Fruit fly (Drosophila melanogaster) whole organism, prepupa: ENCODE measurements around the gene Mondo.

ENCODE experiments used
- Blimp-1 ChIP-seq: fragments of 200-800 bp; sonication (Bioruptor generic); optimal IDR thresholded peaks from 3 replicates; lab custom pipeline; 2017; ENCODE audit warnings: missing biosample characterization, missing genetic modification characterization, mild to moderate bottlenecking, moderate library complexity, missing genetic modification reagents
- CG11762 ChIP-seq: fragments of 200-800 bp; sonication (Bioruptor generic); optimal IDR thresholded peaks from 3 replicates; lab custom pipeline; 2016; ENCODE audit warnings: missing biosample characterization, missing genetic modification characterization; ENCODE audit not compliant: insufficient read depth
- CG15336 ChIP-seq: fragments of 200-800 bp; sonication (Bioruptor generic); IDR thresholded peaks from 2 replicates; pipeline ENCODE4 v1.3.6; 2022; ENCODE audit warnings: missing biosample characterization, missing genetic modification characterization
- CG1621 ChIP-seq: fragments of 200-800 bp; sonication (Bioruptor generic); optimal IDR thresholded peaks from 3 replicates; lab custom pipeline; 2018; ENCODE audit warnings: missing biosample characterization, mild to moderate bottlenecking, missing genetic modification characterization
- CG3032 ChIP-seq: fragments of 200-800 bp; optimal IDR thresholded peaks from 2 replicates; lab custom pipeline; 2019; ENCODE audit warnings: missing biosample characterization, mild to moderate bottlenecking, missing genetic modification characterization, moderate library complexity
- CG31627 ChIP-seq: fragments of 200-800 bp; sonication (Bioruptor generic); optimal IDR thresholded peaks from 3 replicates; lab custom pipeline; 2016; ENCODE audit warnings: missing biosample characterization, missing genetic modification characterization
- CG34406 ChIP-seq: fragments of 200-800 bp; sonication (Bioruptor generic); optimal IDR thresholded peaks from 3 replicates; lab custom pipeline; 2016; ENCODE audit warnings: missing biosample characterization, missing genetic modification characterization
- CG6163 ChIP-seq: fragments of 200-800 bp; sonication (Bioruptor generic); IDR thresholded peaks from 3 replicates; pipeline ENCODE4 v1.3.6; 2022; ENCODE audit warnings: missing biosample characterization, missing genetic modification characterization
- CG6276 ChIP-seq: fragments of 200-800 bp; sonication (Bioruptor generic); optimal IDR thresholded peaks from 2 replicates; lab custom pipeline; 2017; ENCODE audit warnings: missing biosample characterization, mild to moderate bottlenecking, missing genetic modification characterization
- CG6808 ChIP-seq: fragments of 200-800 bp; sonication (Bioruptor generic); optimal IDR thresholded peaks from 3 replicates; lab custom pipeline; 2017; ENCODE audit warnings: missing biosample characterization, missing genetic modification characterization, mild to moderate bottlenecking, moderate library complexity, missing genetic modification reagents
- CG6854 ChIP-seq: fragments of 200-800 bp; sonication (Bioruptor generic); optimal IDR thresholded peaks from 2 replicates; lab custom pipeline; 2017; ENCODE audit warnings: missing biosample characterization, mild to moderate bottlenecking, missing genetic modification characterization
- CG7368 ChIP-seq: fragments of 200-800 bp; sonication (Bioruptor generic); optimal IDR thresholded peaks from 3 replicates; lab custom pipeline; 2016; ENCODE audit warnings: missing biosample characterization, missing genetic modification characterization
- CG8119 ChIP-seq: fragments of 200-800 bp; sonication (Bioruptor generic); IDR thresholded peaks from 3 replicates; pipeline ENCODE4 v1.3.6; 2022; ENCODE audit warnings: missing biosample characterization, missing genetic modification characterization
- CG8632 ChIP-seq: fragments of 200-800 bp; sonication (Bioruptor generic); optimal IDR thresholded peaks from 3 replicates; lab custom pipeline; 2016; ENCODE audit warnings: missing biosample characterization, missing genetic modification characterization
- CG9139 ChIP-seq: fragments of 200-800 bp; sonication (Bioruptor generic); optimal IDR thresholded peaks from 3 replicates; lab custom pipeline; 2017; ENCODE audit warnings: missing biosample characterization, mild to moderate bottlenecking, missing genetic modification characterization
- Eip75B ChIP-seq: fragments of 200-800 bp; sonication (Bioruptor generic); optimal IDR thresholded peaks from 3 replicates; lab custom pipeline; 2016; ENCODE audit warnings: missing biosample characterization, missing genetic modification characterization
- Eip78C ChIP-seq: fragments of 200-800 bp; sonication (Bioruptor generic); peaks from one replicate; lab custom pipeline; 2016; ENCODE audit warnings: missing biosample characterization, missing genetic modification characterization
- Eip93F ChIP-seq: fragments of 200-800 bp; sonication (Bioruptor generic); optimal IDR thresholded peaks from 2 replicates; lab custom pipeline; 2016; ENCODE audit warnings: missing biosample characterization, mild to moderate bottlenecking, missing genetic modification characterization
- Ets21C ChIP-seq: fragments of 200-800 bp; sonication (Bioruptor generic); optimal IDR thresholded peaks from 3 replicates; lab custom pipeline; 2016; ENCODE audit warnings: missing biosample characterization, missing genetic modification characterization
- Ets96B ChIP-seq: fragments of 200-800 bp; optimal IDR thresholded peaks from 2 replicates; lab custom pipeline; 2019; ENCODE audit warnings: missing biosample characterization, mild to moderate bottlenecking, missing genetic modification characterization, moderate library complexity
- Gug ChIP-seq: fragments of 200-800 bp; sonication (Bioruptor generic); IDR thresholded peaks from 2 replicates; pipeline ENCODE4 v1.3.6; 2022; ENCODE audit warnings: missing biosample characterization, missing genetic modification characterization
- Hr38 ChIP-seq: sonication (Bioruptor generic); optimal IDR thresholded peaks from 2 replicates; lab custom pipeline; 2016; ENCODE audit warnings: missing biosample characterization, missing genetic modification characterization
- Hr39 ChIP-seq: fragments of 200-800 bp; sonication (Bioruptor generic); optimal IDR thresholded peaks from 2 replicates; lab custom pipeline; 2016; ENCODE audit warnings: missing biosample characterization, missing genetic modification characterization
- Lpt ChIP-seq: fragments of 200-800 bp; sonication (Bioruptor generic); optimal IDR thresholded peaks from 3 replicates; lab custom pipeline; 2016; ENCODE audit warnings: missing biosample characterization, missing genetic modification characterization
- Met ChIP-seq: fragments of 200-800 bp; sonication (Bioruptor generic); optimal IDR thresholded peaks from 3 replicates; lab custom pipeline; 2016; ENCODE audit warnings: missing biosample characterization, missing genetic modification characterization
- OdsH ChIP-seq: fragments of 200-800 bp; sonication (Bioruptor generic); optimal IDR thresholded peaks from 3 replicates; lab custom pipeline; 2016; ENCODE audit warnings: missing biosample characterization, missing genetic modification characterization
- Smox ChIP-seq: fragments of 200-800 bp; sonication (Bioruptor generic); optimal IDR thresholded peaks from 3 replicates; lab custom pipeline; 2016; ENCODE audit warnings: missing biosample characterization, missing genetic modification characterization
- Sox102F ChIP-seq: fragments of 200-800 bp; sonication (Bioruptor generic); optimal IDR thresholded peaks from 2 replicates; lab custom pipeline; 2016; ENCODE audit warnings: missing biosample characterization, mild to moderate bottlenecking, missing genetic modification characterization
- Sox14 ChIP-seq: fragments of 200-800 bp; sonication (Bioruptor generic); optimal IDR thresholded peaks from 3 replicates; lab custom pipeline; 2016; ENCODE audit warnings: missing biosample characterization, missing genetic modification characterization
- achi ChIP-seq: fragments of 200-800 bp; sonication (Bioruptor generic); optimal IDR thresholded peaks from 3 replicates; lab custom pipeline; 2016; ENCODE audit warnings: missing biosample characterization, missing genetic modification characterization
- acj6 ChIP-seq: fragments of 200-800 bp; sonication (Bioruptor generic); optimal IDR thresholded peaks from 3 replicates; lab custom pipeline; 2016; ENCODE audit warnings: missing biosample characterization, missing genetic modification characterization
- cyc ChIP-seq: fragments of 200-800 bp; sonication (Bioruptor generic); optimal IDR thresholded peaks from 3 replicates; lab custom pipeline; 2016; ENCODE audit warnings: missing biosample characterization, missing genetic modification characterization
- eg ChIP-seq: fragments of 200-800 bp; sonication (Bioruptor generic); IDR thresholded peaks from 3 replicates; pipeline ENCODE4 v1.3.6; 2022; ENCODE audit warnings: missing biosample characterization, missing genetic modification characterization
- fd59A ChIP-seq: fragments of 200-800 bp; sonication (Bioruptor generic); optimal IDR thresholded peaks from 2 replicates; lab custom pipeline; 2017; ENCODE audit warnings: missing biosample characterization, mild to moderate bottlenecking, missing genetic modification characterization, missing genetic modification reagents
- fd85E ChIP-seq: fragments of 200-800 bp; sonication (Bioruptor generic); optimal IDR thresholded peaks from 3 replicates; lab custom pipeline; 2016; ENCODE audit warnings: missing biosample characterization, missing genetic modification characterization
- fkh ChIP-seq: fragments of 200-800 bp; sonication (Bioruptor generic); optimal IDR thresholded peaks from 3 replicates; lab custom pipeline; 2017; ENCODE audit warnings: missing biosample characterization, mild to moderate bottlenecking, missing genetic modification characterization, moderate library complexity
- net ChIP-seq: fragments of 200-800 bp; sonication (Bioruptor generic); optimal IDR thresholded peaks from 3 replicates; lab custom pipeline; 2016; ENCODE audit warnings: missing biosample characterization, missing genetic modification characterization
- pdm3 ChIP-seq: fragments of 200-800 bp; sonication (Bioruptor generic); optimal IDR thresholded peaks from 3 replicates; lab custom pipeline; 2016; ENCODE audit warnings: missing biosample characterization, missing genetic modification characterization
- spab ChIP-seq: fragments of 200-800 bp; sonication (Bioruptor generic); optimal IDR thresholded peaks from 2 replicates; lab custom pipeline; 2017; ENCODE audit warnings: missing biosample characterization, mild to moderate bottlenecking, missing genetic modification characterization, missing genetic modification reagents
- ss ChIP-seq, 2 experiments: fragments of 200-800 bp; sonication (Bioruptor generic); optimal IDR thresholded peaks; 2 replicates in 1 of 2; 3 replicates in 1 of 2; lab custom pipeline; 2017 to 2018; ENCODE audit warnings: mild to moderate bottlenecking in 2 of 2, missing biosample characterization in 2 of 2, missing genetic modification characterization in 2 of 2, moderate library complexity in 1 of 2
- svp ChIP-seq: fragments of 200-800 bp; sonication (Bioruptor generic); peaks from one replicate; lab custom pipeline; 2016; ENCODE audit warnings: missing biosample characterization, missing genetic modification characterization
- topi ChIP-seq: fragments of 200-800 bp; sonication (Bioruptor generic); optimal IDR thresholded peaks from 3 replicates; lab custom pipeline; 2016; ENCODE audit warnings: missing biosample characterization, missing genetic modification characterization
- vri ChIP-seq: fragments of 200-800 bp; sonication (Bioruptor generic); optimal IDR thresholded peaks from 3 replicates; lab custom pipeline; 2016; ENCODE audit warnings: missing biosample characterization, mild to moderate bottlenecking, missing genetic modification characterization

Mondo gene

DNA sequence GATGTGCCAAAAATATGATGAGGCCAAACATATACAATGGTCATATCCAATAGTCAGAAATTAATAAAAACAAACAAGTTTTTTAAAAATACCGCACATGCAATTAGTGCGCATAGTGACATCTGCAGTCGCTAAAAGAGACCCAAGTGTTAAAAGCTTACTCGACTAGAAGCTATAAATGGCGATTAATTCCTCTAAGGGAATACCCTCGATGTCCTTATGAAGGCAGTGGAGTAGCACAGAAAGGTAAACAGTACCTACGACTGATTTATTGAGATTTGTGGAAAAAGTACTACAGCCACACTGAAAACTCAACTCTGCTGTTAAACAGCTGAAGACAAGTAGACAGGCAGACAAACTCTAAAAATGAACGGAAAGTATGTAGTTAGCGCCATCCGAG is 49.0 kb downstream of the Mondo start (continued):
- TF ChIP-seq ss (GFP tag; optimal IDR thresholded peaks at IDR 0.05; lab: Kevin White, UChicago) (no peak), fkh (GFP tag; lab: Kevin White, UChicago) (peak; percentile 80), CG6854 (no peak), CG3032 (tag; lab: Kevin White, UChicago) (peak; percentile 8), net (GFP tag; lab: Kevin White, UChicago) (no peak), acj6 (GFP tag; lab: Kevin White, UChicago) (peak; percentile 42), cyc (GFP tag; lab: Kevin White, UChicago) (peak; percentile 21), Eip75B (peak; percentile 24), Ets21C (GFP tag; lab: Kevin White, UChicago) (peak; percentile 8), CG11762 (GFP tag; lab: Kevin White, UChicago) (no peak), CG6163 (no peak), fd59A (GFP tag; lab: Kevin White, UChicago) (no peak), CG8119 (GFP tag; lab: Robert Waterston, UW) (no peak), Hr38 (GFP tag; lab: Kevin White, UChicago) (no peak), topi (GFP tag; lab: Kevin White, UChicago) (peak; percentile 33), Lpt (GFP tag; lab: Kevin White, UChicago) (no peak), CG9139 (GFP tag; lab: Kevin White, UChicago) (no peak), Ets96B (tag; lab: Kevin White, UChicago) (peak; percentile 32), CG31627 (GFP tag; lab: Kevin White, UChicago) (peak; percentile 38), CG7368 (peak; percentile 41), eg (GFP tag; lab: Robert Waterston, UW) (no peak), fd85E (GFP tag; lab: Kevin White, UChicago) (no peak), spab (no peak)

DNA sequence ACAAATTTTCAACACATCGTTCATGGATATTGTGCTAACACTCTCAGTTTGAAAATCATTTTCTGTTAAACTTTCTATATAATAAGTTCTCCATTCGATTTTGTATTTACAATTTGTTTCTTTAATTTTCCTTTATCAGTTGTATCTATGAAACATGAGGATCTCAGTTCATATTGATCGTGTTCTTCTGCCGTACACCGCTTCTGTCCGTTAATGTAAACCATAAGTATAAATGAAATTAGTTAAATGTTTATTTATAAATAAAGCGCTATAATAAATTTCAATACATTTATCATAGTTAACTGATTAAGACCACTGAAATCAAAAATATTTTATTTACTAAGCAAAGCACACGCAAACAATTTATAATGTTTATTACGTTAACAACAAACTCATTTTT is 50.8 kb downstream of the Mondo start:
- no peak for TF ChIP-seq Hr39 (GFP tag; lab: Kevin White, UChicago)
- no peak for TF ChIP-seq Smox (GFP tag; lab: Kevin White, UChicago)

DNA sequence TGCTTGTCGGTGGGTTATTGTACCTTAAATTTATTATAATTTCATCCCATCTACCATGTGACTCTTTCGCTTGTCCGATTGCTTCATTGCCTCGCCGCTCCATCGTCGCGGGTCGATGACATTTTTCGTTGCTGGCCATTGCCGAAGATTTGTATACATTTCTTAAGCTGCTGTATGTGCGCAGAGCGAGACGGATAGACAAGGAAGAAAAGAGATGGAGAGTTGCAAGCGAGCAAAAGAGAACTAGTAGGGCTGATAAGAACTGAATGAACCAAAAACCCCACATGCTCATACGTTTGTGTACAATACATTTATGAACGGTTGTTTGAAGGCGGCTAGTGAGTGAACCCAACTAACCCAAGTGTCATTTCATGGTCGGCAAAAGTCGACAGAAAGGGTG is 58.1 kb downstream of the Mondo start:
- no peak for TF ChIP-seq achi
- no peak for TF ChIP-seq OdsH (GFP tag; lab: Kevin White, UChicago)
- no peak for TF ChIP-seq CG6808 (GFP tag; lab: Kevin White, UChicago)
- no peak for TF ChIP-seq Hr38 (GFP tag; lab: Kevin White, UChicago)
- TF ChIP-seq svp (GFP tag; lab: Kevin White, UChicago) = peak; percentile 67
- no peak for TF ChIP-seq CG34406 (GFP tag; lab: Kevin White, UChicago)
- TF ChIP-seq CG6276 (GFP tag; lab: Kevin White, UChicago) = no peak
- TF ChIP-seq Met (GFP tag; lab: Kevin White, UChicago) = no peak
- TF ChIP-seq spab = no peak
- peak; percentile 60 for TF ChIP-seq fkh (GFP tag; lab: Kevin White, UChicago)
- peak; percentile 37 for TF ChIP-seq vri
- TF ChIP-seq pdm3 (GFP tag; lab: Kevin White, UChicago) = no peak

DNA sequence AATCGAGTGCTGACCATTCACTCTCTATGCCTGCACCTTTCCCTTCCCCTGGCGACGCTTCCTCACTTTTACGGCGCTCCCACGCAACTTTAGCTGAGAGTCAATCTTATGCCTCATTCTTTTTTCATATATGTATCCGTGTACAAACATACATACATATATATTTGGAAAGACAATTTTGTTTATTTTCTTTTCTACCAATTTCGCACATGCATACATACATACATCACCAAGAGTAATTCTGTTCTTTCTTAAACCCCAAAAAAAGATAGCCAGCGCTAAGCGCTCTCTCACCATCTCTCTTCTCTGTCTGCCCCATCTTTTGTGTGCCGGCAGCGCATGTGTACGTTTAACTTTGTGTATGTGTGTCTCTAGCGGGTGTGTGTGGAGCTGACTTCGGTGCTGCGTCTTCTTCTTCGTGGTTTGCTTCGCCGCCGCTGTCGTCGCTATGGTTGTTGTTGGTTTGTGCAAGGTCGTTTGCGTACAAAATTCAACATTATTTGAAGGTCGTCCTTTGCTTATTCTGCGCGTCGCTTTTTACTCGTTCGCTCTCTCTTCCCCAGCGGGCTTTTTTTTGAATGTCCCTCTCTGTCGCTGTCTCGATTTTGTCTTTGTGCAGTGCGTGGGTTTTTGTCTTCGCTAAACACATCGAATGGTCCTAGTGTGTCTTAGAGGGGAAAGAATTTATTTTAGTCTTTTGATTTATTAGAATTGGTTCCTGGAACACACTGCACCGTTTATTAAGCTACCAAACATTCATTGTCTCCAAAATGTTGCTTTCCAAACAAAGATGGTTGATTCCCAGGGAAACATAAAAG is 59.1 kb downstream of the Mondo start:
- TF ChIP-seq CG1621 (tag; lab: Kevin White, UChicago) (no peak), CG6854 (peak; percentile 87), fkh (GFP tag; lab: Kevin White, UChicago) (peak; percentile 85), CG8632 (GFP tag; lab: Kevin White, UChicago) (no peak), topi (GFP tag; lab: Kevin White, UChicago) (no peak), CG8119 (GFP tag; lab: Robert Waterston, UW) (peak; percentile 69), CG15336 (GFP tag; lab: Robert Waterston, UW) (peak; percentile 59; the same call in 1 of the 2 replicates), Eip78C (GFP tag; lab: Kevin White, UChicago) (peak; percentile 65), Smox (GFP tag; lab: Kevin White, UChicago) (no peak), Sox102F (GFP tag; lab: Kevin White, UChicago) (peak; percentile 26), spab (no peak), Gug (no peak), Eip93F (GFP tag; lab: Kevin White, UChicago) (peak; percentile 42), svp (GFP tag; lab: Kevin White, UChicago) (peak; percentile 83), Blimp-1 (GFP tag; lab: Kevin White, UChicago) (peak; percentile 42), Hr39 (GFP tag; lab: Kevin White, UChicago) (peak; percentile 98), Met (GFP tag; lab: Kevin White, UChicago) (peak; percentile 35), Hr38 (GFP tag; lab: Kevin White, UChicago) (no peak), vri (peak; percentile 50), Sox14 (peak; percentile 50), CG31627 (GFP tag; lab: Kevin White, UChicago) (no peak), Eip75B (peak; percentile 61), Lpt (GFP tag; lab: Kevin White, UChicago) (peak; percentile 50)
